Worm (Caenorhabditis elegans): ENCODE data around the gene gro-1.

DNA sequence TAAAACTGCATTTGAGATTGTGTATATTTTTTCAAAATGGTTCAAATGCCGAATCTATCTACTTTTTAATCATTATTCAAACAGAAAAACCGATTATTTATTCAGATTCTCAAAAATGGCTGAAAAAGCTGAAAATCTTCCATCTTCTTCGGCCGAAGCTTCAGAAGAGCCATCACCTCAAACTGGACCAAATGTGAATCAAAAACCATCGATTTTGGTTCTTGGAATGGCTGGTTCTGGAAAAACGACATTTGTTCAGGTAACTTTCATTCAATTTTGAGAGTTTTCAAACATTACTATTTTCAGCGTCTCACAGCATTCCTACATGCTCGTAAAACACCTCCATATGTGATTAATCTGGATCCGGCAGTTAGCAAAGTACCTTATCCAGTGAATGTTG is 6.0 kb upstream of the gro-1 start, which contains the start of gene gop-2:
- TF ChIP-seq fkh-10 (GFP tag; optimal IDR thresholded peaks at IDR 0.05) (no peak), nhr-28 (tag; optimal IDR thresholded peaks at IDR 0.05) (no peak), elt-3 (tag; optimal IDR thresholded peaks at IDR 0.05) (no peak), egl-27 (tag; optimal IDR thresholded peaks at IDR 0.05) (no peak), nhr-77 (tag; optimal IDR thresholded peaks at IDR 0.05) (no peak), pqm-1 (tag; optimal IDR thresholded peaks at IDR 0.05) (no peak), nhr-237 (tag; optimal IDR thresholded peaks at IDR 0.05) (no peak), elt-1 (tag; optimal IDR thresholded peaks at IDR 0.05) (no peak), nhr-12 (tag; optimal IDR thresholded peaks at IDR 0.05) (no peak), lin-39 (tag; optimal IDR thresholded peaks at IDR 0.05) (no peak), aly-2 (tag; optimal IDR thresholded peaks at IDR 0.05) (no peak), R02D3.7 (tag; optimal IDR thresholded peaks at IDR 0.05) (no peak)
